Worm (Caenorhabditis elegans): ENCODE data around the gene T25B2.3.

T25B2.3 gene

DNA sequence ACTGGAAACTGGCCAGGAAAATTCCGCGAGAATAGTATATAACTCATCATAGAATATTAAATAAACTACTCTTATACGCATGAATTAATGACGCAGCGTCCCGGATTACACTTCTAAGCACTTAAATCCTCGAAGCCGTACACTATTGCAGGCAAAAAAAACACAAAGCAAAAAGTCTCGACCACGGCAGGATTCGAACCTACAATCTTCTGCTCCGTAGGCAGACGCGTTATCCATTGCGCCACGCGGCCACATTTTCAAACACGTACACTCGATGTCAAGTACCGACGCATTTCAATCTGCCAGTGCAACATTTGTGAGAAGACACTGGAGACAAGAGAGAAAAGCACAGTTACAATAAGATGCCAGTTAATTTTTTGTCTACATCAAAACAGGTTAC lies 44.0 kb downstream of the T25B2.3 start (continued):
- no peak for TF ChIP-seq snpc-1.1 (tag; optimal IDR thresholded peaks at IDR 0.05; ENCODE audit: insufficient read depth)
- TF ChIP-seq gei-17 (GFP tag; optimal IDR thresholded peaks at IDR 0.05) = peak; percentile 1
- peak; percentile 85 for TF ChIP-seq pbrm-1 (GFP tag; IDR thresholded peaks at IDR 0.05)
- no peak for TF ChIP-seq lag-1 (GFP tag; IDR thresholded peaks at IDR 0.05)
- TF ChIP-seq F49E8.2 (tag; optimal IDR thresholded peaks at IDR 0.05; ENCODE audit: insufficient read depth) = no peak
- TF ChIP-seq F52B5.7 (tag; optimal IDR thresholded peaks at IDR 0.05) = peak; percentile 58
- TF ChIP-seq nhr-27 (tag; optimal IDR thresholded peaks at IDR 0.05) = no peak
- peak; percentile 37 for TF ChIP-seq somi-1 (GFP tag; optimal IDR thresholded peaks at IDR 0.05)
- TF ChIP-seq F57C9.4 (tag; optimal IDR thresholded peaks at IDR 0.05) = no peak
- TF ChIP-seq tbx-9 (tag; optimal IDR thresholded peaks at IDR 0.05; ENCODE audit: borderline replicate concordance) = no peak
- no peak for TF ChIP-seq attf-6 (GFP tag; IDR thresholded peaks at IDR 0.05)
- no peak for TF ChIP-seq dpff-1 (tag; optimal IDR thresholded peaks at IDR 0.05)
- no peak for TF ChIP-seq F22D6.2 (tag; optimal IDR thresholded peaks at IDR 0.05)
- TF ChIP-seq athp-1 (tag; optimal IDR thresholded peaks at IDR 0.05) = peak; percentile 17
- no peak for TF ChIP-seq lin-35 (GFP tag; optimal IDR thresholded peaks at IDR 0.05)
- 0 out of 2 replicates have a peak, but pooled peaks have one; percentile 23 for TF ChIP-seq madf-3 (GFP tag; IDR thresholded peaks at IDR 0.05)
- peak; percentile 57 for TF ChIP-seq lsy-27 (tag; optimal IDR thresholded peaks at IDR 0.05; ENCODE audit: borderline replicate concordance, insufficient read depth)
- TF ChIP-seq Y95B8A.8 (GFP tag; IDR thresholded peaks at IDR 0.05) = no peak
- no peak for TF ChIP-seq ceh-91 (GFP tag; IDR thresholded peaks at IDR 0.05)
- peak; percentile 89 for TF ChIP-seq lin-26 (GFP tag; IDR thresholded peaks at IDR 0.05)
- peak; percentile 15 for TF ChIP-seq nhr-179 (tag; optimal IDR thresholded peaks at IDR 0.05)
- TF ChIP-seq zfh-2 (GFP tag; conservative IDR thresholded peaks at IDR 0.05) = no peak
- TF ChIP-seq hlh-26 (GFP tag; conservative IDR thresholded peaks at IDR 0.05) = no peak
- peak; percentile 66 for TF ChIP-seq zim-3 (tag; optimal IDR thresholded peaks at IDR 0.05)
- peak; percentile 9 for TF ChIP-seq repo-1 (tag; optimal IDR thresholded peaks at IDR 0.05)
- TF ChIP-seq cebp-2 (GFP tag; IDR thresholded peaks at IDR 0.05) = no peak
- TF ChIP-seq ztf-25 (GFP tag; IDR thresholded peaks at IDR 0.05) = peak; percentile 69; the same call in 1 of the 2 replicates
- TF ChIP-seq egrh-3 (GFP tag; IDR thresholded peaks at IDR 0.05) = no peak
- no peak for TF ChIP-seq ceh-58 (GFP tag; IDR thresholded peaks at IDR 0.05)
- 0 out of 2 replicates have a peak, but pooled peaks have one; percentile 57 for TF ChIP-seq nfyb-1 (GFP tag; IDR thresholded peaks at IDR 0.05)
- peak; percentile 78 for TF ChIP-seq die-1 (tag; optimal IDR thresholded peaks at IDR 0.05)
- peak; percentile 83 for TF ChIP-seq rpc-1 (optimal IDR thresholded peaks at IDR 0.05)
- TF ChIP-seq rpc-1 (tag; optimal IDR thresholded peaks at IDR 0.05) = peak; percentile 86
- peak; percentile 85 for TF ChIP-seq B0261.1 (tag; optimal IDR thresholded peaks at IDR 0.05)

DNA sequence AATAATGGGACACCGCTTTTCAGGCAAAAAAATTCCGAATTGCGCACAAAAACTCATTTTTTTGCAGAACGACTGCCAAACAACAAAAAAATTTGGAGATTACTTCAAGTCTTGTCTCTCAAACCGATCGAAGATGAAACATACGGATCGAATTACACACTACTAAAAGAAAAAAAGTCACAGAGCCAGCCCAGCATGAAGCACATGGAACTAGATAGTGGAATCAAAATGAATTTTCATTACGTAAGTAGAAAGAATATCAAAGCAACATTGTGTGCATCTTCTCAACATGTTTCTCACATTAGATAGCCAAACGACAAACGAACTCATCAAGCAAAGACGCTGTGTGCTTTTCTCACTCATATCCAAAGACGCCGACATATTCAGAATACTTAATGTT lies 45.2 kb downstream of the T25B2.3 start:
- TF ChIP-seq ztf-18 (tag; optimal IDR thresholded peaks at IDR 0.05) = no peak
- TF ChIP-seq nhr-27 (tag; optimal IDR thresholded peaks at IDR 0.05) = no peak
- no peak for TF ChIP-seq egl-44 (GFP tag; IDR thresholded peaks at IDR 0.05)
- no peak for TF ChIP-seq hsf-1 (GFP tag; IDR thresholded peaks at IDR 0.05)
- TF ChIP-seq zfh-2 (GFP tag; conservative IDR thresholded peaks at IDR 0.05) = no peak
- TF ChIP-seq ztf-25 (GFP tag; IDR thresholded peaks at IDR 0.05) = no peak
- no peak for TF ChIP-seq F57C9.4 (tag; optimal IDR thresholded peaks at IDR 0.05)
- no peak for TF ChIP-seq akir-1 (GFP tag; optimal IDR thresholded peaks at IDR 0.05)
- no peak for TF ChIP-seq ztf-22 (GFP tag; optimal IDR thresholded peaks at IDR 0.05)
- no peak for TF ChIP-seq ZK185.1 (tag; optimal IDR thresholded peaks at IDR 0.05; ENCODE audit: poor library complexity, severe bottlenecking)
- TF ChIP-seq bed-1 (GFP tag; IDR thresholded peaks at IDR 0.05) = no peak
- TF ChIP-seq efl-1 (GFP tag; optimal IDR thresholded peaks at IDR 0.05) = no peak
- no peak for TF ChIP-seq gei-17 (GFP tag; optimal IDR thresholded peaks at IDR 0.05)
- no peak for TF ChIP-seq mcd-1 (GFP tag; IDR thresholded peaks at IDR 0.05)
- no peak for TF ChIP-seq attf-6 (GFP tag; IDR thresholded peaks at IDR 0.05)
- no peak for TF ChIP-seq ztf-3 (GFP tag; optimal IDR thresholded peaks at IDR 0.05)
- TF ChIP-seq die-1 (tag; optimal IDR thresholded peaks at IDR 0.05) = no peak
- TF ChIP-seq B0261.1 (tag; optimal IDR thresholded peaks at IDR 0.05) = no peak
- TF ChIP-seq F49E8.2 (tag; optimal IDR thresholded peaks at IDR 0.05; ENCODE audit: insufficient read depth) = no peak
- TF ChIP-seq let-607 (tag; optimal IDR thresholded peaks at IDR 0.05) = no peak
